Worm (Caenorhabditis elegans) whole organism, L3 larva: ENCODE measurements around the gene F48E8.4.

ENCODE experiments used
- R02D3.7 ChIP-seq: fragments of 150-350 bp; optimal IDR thresholded peaks from 2 replicates; lab custom pipeline; 2014; ENCODE audit warnings: missing biosample characterization, missing genetic modification characterization
- ZK546.5 ChIP-seq: sonication (generic microtip); optimal IDR thresholded peaks from 2 replicates; lab custom pipeline; 2017; ENCODE audit warnings: missing biosample characterization, missing genetic modification characterization
- aly-2 ChIP-seq: fragments of 150-350 bp; optimal IDR thresholded peaks from 2 replicates; lab custom pipeline; 2014; ENCODE audit warnings: missing biosample characterization, missing genetic modification characterization
- ama-1 ChIP-seq: fragments of 150-350 bp; optimal IDR thresholded peaks from 2 replicates; lab custom pipeline; 2018
- ceh-28 ChIP-seq: fragments of 150-350 bp; optimal IDR thresholded peaks from 2 replicates; lab custom pipeline; 2014; ENCODE audit warnings: missing biosample characterization, missing genetic modification reagents, missing genetic modification characterization
- ceh-82 ChIP-seq: fragments of 150-350 bp; optimal IDR thresholded peaks from 2 replicates; lab custom pipeline; 2014; ENCODE audit warnings: missing biosample characterization, missing genetic modification characterization
- ceh-9 ChIP-seq: sonication (generic microtip); optimal IDR thresholded peaks from 2 replicates; lab custom pipeline; 2018; ENCODE audit warnings: missing biosample characterization, missing genetic modification characterization
- daf-12 ChIP-seq: fragments of 150-350 bp; optimal IDR thresholded peaks from 2 replicates; lab custom pipeline; 2014; ENCODE audit warnings: missing biosample characterization, missing genetic modification reagents, missing genetic modification characterization
- egl-27 ChIP-seq: sonication (generic microtip); optimal IDR thresholded peaks from 4 replicates; lab custom pipeline; 2017; ENCODE audit warnings: missing biosample characterization, missing genetic modification reagents, missing genetic modification characterization
- egl-5 ChIP-seq: fragments of 150-350 bp; optimal IDR thresholded peaks from 2 replicates; lab custom pipeline; 2017; ENCODE audit warnings: missing biosample characterization, missing genetic modification reagents, missing genetic modification characterization, inconsistent platforms
- elt-1 ChIP-seq: fragments of 150-350 bp; optimal IDR thresholded peaks from 2 replicates; lab custom pipeline; 2014; ENCODE audit warnings: missing biosample characterization, missing genetic modification characterization
- elt-2 ChIP-seq: sonication (generic microtip); optimal IDR thresholded peaks from 2 replicates; lab custom pipeline; 2016; ENCODE audit warnings: missing genetic modification reagents, mild to moderate bottlenecking, missing genetic modification characterization, missing compliant biosample characterization
- elt-3 ChIP-seq, 3 experiments: fragments of 150-350 bp in 1 of 3; sonication (generic microtip) in 2 of 3; optimal IDR thresholded peaks; 2 replicates in 2 of 3; 4 replicates in 1 of 3; lab custom pipeline; 2014 to 2017; ENCODE audit warnings: missing biosample characterization in 3 of 3, missing genetic modification characterization in 3 of 3
- eor-1 ChIP-seq, 2 experiments: fragments of 150-350 bp; optimal IDR thresholded peaks; 2 replicates each; lab custom pipeline; 2014 to 2018; ENCODE audit warnings: missing biosample characterization in 2 of 2, missing genetic modification characterization in 2 of 2
- fkh-10 ChIP-seq: sonication (generic microtip); optimal IDR thresholded peaks from 2 replicates; lab custom pipeline; 2017; ENCODE audit warnings: missing biosample characterization, missing genetic modification reagents, missing genetic modification characterization
- fkh-2 ChIP-seq: fragments of 150-350 bp; optimal IDR thresholded peaks from 2 replicates; lab custom pipeline; 2014; ENCODE audit warnings: missing biosample characterization, missing genetic modification reagents, missing genetic modification characterization
- fos-1 ChIP-seq: fragments of 150-350 bp; optimal IDR thresholded peaks from 2 replicates; lab custom pipeline; 2014; ENCODE audit warnings: missing biosample characterization, missing genetic modification characterization
- hmg-11 ChIP-seq: sonication (generic microtip); optimal IDR thresholded peaks from 2 replicates; lab custom pipeline; 2016; ENCODE audit warnings: missing genetic modification characterization, missing compliant biosample characterization
- jun-1 ChIP-seq: fragments of 150-350 bp; optimal IDR thresholded peaks from 2 replicates; lab custom pipeline; 2014; ENCODE audit warnings: missing biosample characterization, missing genetic modification reagents, missing genetic modification characterization
- lin-15B ChIP-seq: fragments of 150-350 bp; optimal IDR thresholded peaks from 2 replicates; lab custom pipeline; 2014; ENCODE audit warnings: missing biosample characterization, missing genetic modification characterization
- lin-39 ChIP-seq: fragments of 150-350 bp; optimal IDR thresholded peaks from 2 replicates; lab custom pipeline; 2018; ENCODE audit warnings: missing biosample characterization, missing genetic modification reagents, missing genetic modification characterization
- lsy-12 ChIP-seq: sonication (generic microtip); optimal IDR thresholded peaks from 2 replicates; lab custom pipeline; 2016; ENCODE audit warnings: mild to moderate bottlenecking, missing genetic modification characterization, missing compliant biosample characterization
- mml-1 ChIP-seq: fragments of 150-350 bp; sonication (generic microtip); optimal IDR thresholded peaks from 3 replicates; lab custom pipeline; 2014; ENCODE audit warnings: missing biosample characterization, missing genetic modification characterization
- nfya-1 ChIP-seq: sonication (generic microtip); optimal IDR thresholded peaks from 2 replicates; lab custom pipeline; 2017; ENCODE audit warnings: missing genetic modification characterization, mild to moderate bottlenecking, missing compliant biosample characterization, antibody characterized with exemption, moderate library complexity; ENCODE audit not compliant: insufficient read depth
- nhr-11 ChIP-seq: fragments of 150-350 bp; optimal IDR thresholded peaks from 2 replicates; lab custom pipeline; 2014; ENCODE audit warnings: missing biosample characterization, missing genetic modification characterization
- nhr-12 ChIP-seq: fragments of 150-350 bp; optimal IDR thresholded peaks from 2 replicates; lab custom pipeline; 2014; ENCODE audit warnings: missing biosample characterization, missing genetic modification characterization
- nhr-23 ChIP-seq: fragments of 150-350 bp; optimal IDR thresholded peaks from 2 replicates; lab custom pipeline; 2014; ENCODE audit warnings: missing biosample characterization, missing genetic modification reagents, missing genetic modification characterization
- nhr-237 ChIP-seq: fragments of 150-350 bp; optimal IDR thresholded peaks from 2 replicates; lab custom pipeline; 2014; ENCODE audit warnings: missing biosample characterization, missing genetic modification characterization
- nhr-25 ChIP-seq: sonication (generic microtip); optimal IDR thresholded peaks from 2 replicates; lab custom pipeline; 2017; ENCODE audit warnings: missing biosample characterization, missing genetic modification characterization
- nhr-28 ChIP-seq: fragments of 150-350 bp; optimal IDR thresholded peaks from 2 replicates; lab custom pipeline; 2014; ENCODE audit warnings: missing biosample characterization, missing genetic modification characterization
- nhr-43 ChIP-seq: sonication (generic microtip); optimal IDR thresholded peaks from 2 replicates; lab custom pipeline; 2016; ENCODE audit warnings: mild to moderate bottlenecking, missing genetic modification characterization, missing compliant biosample characterization; ENCODE audit not compliant: poor library complexity, severe bottlenecking
- nhr-67 ChIP-seq: fragments of 150-350 bp; optimal IDR thresholded peaks from 2 replicates; lab custom pipeline; 2014; ENCODE audit warnings: missing biosample characterization, missing genetic modification characterization
- nhr-76 ChIP-seq: fragments of 150-350 bp; sonication (generic microtip); optimal IDR thresholded peaks from 5 replicates; lab custom pipeline; 2014; ENCODE audit warnings: missing biosample characterization, missing genetic modification characterization
- nhr-77 ChIP-seq: fragments of 150-350 bp; optimal IDR thresholded peaks from 2 replicates; lab custom pipeline; 2014; ENCODE audit warnings: missing biosample characterization, missing genetic modification characterization
- pha-4 ChIP-seq: fragments of 150-350 bp; optimal IDR thresholded peaks from 2 replicates; lab custom pipeline; 2014; ENCODE audit warnings: missing biosample characterization, missing genetic modification reagents, missing genetic modification characterization
- pqm-1 ChIP-seq: fragments of 150-350 bp; optimal IDR thresholded peaks from 2 replicates; lab custom pipeline; 2017; ENCODE audit warnings: missing biosample characterization, missing genetic modification characterization, inconsistent platforms
- sea-2 ChIP-seq: fragments of 150-350 bp; sonication (generic microtip); optimal IDR thresholded peaks from 4 replicates; lab custom pipeline; 2014; ENCODE audit warnings: missing biosample characterization, missing genetic modification reagents, missing genetic modification characterization
- skn-1 ChIP-seq: fragments of 150-350 bp; optimal IDR thresholded peaks from 2 replicates; lab custom pipeline; 2014; ENCODE audit warnings: missing biosample characterization, missing genetic modification characterization
- snpc-4 ChIP-seq: fragments of 150-350 bp; optimal IDR thresholded peaks from 2 replicates; lab custom pipeline; 2014; ENCODE audit warnings: missing biosample characterization, missing genetic modification characterization
- tbx-2 ChIP-seq: sonication (generic microtip); optimal IDR thresholded peaks from 2 replicates; lab custom pipeline; 2016; ENCODE audit warnings: mild to moderate bottlenecking, missing genetic modification characterization, missing compliant biosample characterization
- unc-39 ChIP-seq: sonication (generic microtip); optimal IDR thresholded peaks from 4 replicates; lab custom pipeline; 2017; ENCODE audit warnings: missing biosample characterization, missing genetic modification characterization
- unc-62 ChIP-seq: fragments of 150-350 bp; sonication (generic microtip); optimal IDR thresholded peaks from 4 replicates; lab custom pipeline; 2014; ENCODE audit warnings: missing biosample characterization, missing genetic modification reagents, missing genetic modification characterization
- zag-1 ChIP-seq: fragments of 150-350 bp; optimal IDR thresholded peaks from 2 replicates; lab custom pipeline; 2014; ENCODE audit warnings: missing biosample characterization, missing genetic modification characterization
- ztf-11 ChIP-seq: fragments of 150-350 bp; optimal IDR thresholded peaks from 2 replicates; lab custom pipeline; 2014; ENCODE audit warnings: missing biosample characterization, missing genetic modification characterization
- ztf-4 ChIP-seq: fragments of 150-350 bp; optimal IDR thresholded peaks from 2 replicates; lab custom pipeline; 2014; ENCODE audit warnings: missing biosample characterization, missing genetic modification characterization

The F48E8.4 gene

DNA sequence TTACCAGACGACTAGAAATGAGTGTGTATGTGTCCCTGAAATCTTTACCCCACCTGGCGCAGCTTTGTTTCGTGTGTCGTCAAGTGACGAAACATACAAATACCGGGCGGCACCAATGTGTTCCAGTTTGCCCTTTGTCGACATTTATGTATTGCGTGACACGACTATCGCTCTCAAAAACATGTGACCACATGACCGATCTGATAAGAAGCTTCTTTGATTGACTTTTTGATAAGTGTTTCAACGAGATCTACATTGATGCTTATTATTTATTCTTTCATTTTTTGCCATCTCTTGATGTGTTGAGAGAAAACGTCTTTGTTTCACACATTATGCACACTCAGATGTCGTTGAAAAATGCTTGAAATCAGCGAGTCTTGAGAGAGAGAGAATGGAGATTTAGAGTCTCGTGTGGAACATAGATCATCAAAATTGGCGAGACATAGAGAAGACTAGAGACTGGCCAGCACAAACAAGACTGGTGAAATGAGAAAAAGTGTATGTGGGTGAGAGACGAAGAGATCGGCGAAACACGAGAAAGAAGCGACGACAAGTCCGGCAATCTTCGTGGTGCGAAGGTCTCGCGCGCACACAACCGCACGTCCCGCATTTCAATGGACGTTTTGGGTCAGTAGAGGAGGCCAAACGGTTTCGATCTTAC lies 49.7 kb downstream of the F48E8.4 start (continued):
- TF ChIP-seq nhr-25 (tag; lab: Kevin White, UChicago) = peak; percentile 63
- no peak for TF ChIP-seq sea-2
- TF ChIP-seq elt-3 (tag; optimal IDR thresholded peaks at IDR 0.05; lab: Kevin White, UChicago) = no peak

DNA sequence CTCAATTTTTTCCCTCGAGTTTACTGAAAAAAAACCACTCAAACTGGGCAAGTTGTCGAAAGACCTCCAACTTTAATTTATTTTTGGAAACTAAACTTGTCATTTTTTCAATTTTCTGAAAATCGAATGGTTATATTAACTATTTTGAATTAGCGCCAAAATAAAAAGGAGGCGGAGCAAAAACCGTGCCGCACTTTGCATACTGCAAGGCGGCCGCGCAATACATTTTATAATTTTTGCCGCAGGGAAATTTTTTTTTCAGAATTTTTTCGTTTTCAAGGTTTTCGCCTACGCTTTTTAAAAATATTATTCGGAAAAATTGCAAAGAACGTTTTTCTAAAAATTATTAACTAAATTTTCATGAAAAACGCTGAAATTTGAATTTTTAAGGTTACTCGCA lies 50.3 kb downstream of the F48E8.4 start:
- no peak for TF ChIP-seq fkh-2 (tag; lab: Kevin White, UChicago)
- TF ChIP-seq nhr-28 = no peak
- TF ChIP-seq zag-1 (tag; lab: Kevin White, UChicago) = no peak
- no peak for TF ChIP-seq unc-62 (GFP tag; lab: Kevin White, UChicago)
- TF ChIP-seq nhr-237 (tag; lab: Kevin White, UChicago) = no peak
- no peak for TF ChIP-seq pqm-1
- no peak for TF ChIP-seq ZK546.5 (tag; lab: Kevin White, UChicago)
- TF ChIP-seq ceh-9 (tag; lab: Kevin White, UChicago) = no peak
- no peak for TF ChIP-seq pha-4
- no peak for TF ChIP-seq nhr-25 (tag; lab: Kevin White, UChicago)
- TF ChIP-seq nhr-77 = no peak
- TF ChIP-seq nhr-67 (tag; lab: Kevin White, UChicago) = no peak
- no peak for TF ChIP-seq R02D3.7 (tag; lab: Kevin White, UChicago)
- no peak for TF ChIP-seq lsy-12 (tag; lab: Kevin White, UChicago)
- TF ChIP-seq snpc-4 = no peak
- TF ChIP-seq ceh-82 (tag; lab: Kevin White, UChicago) = no peak
- no peak for TF ChIP-seq aly-2
- no peak for TF ChIP-seq eor-1 (tag; optimal IDR thresholded peaks at IDR 0.05; lab: Kevin White, UChicago)
- no peak for TF ChIP-seq fos-1 (tag; lab: Kevin White, UChicago)

- no peak for TF ChIP-seq ceh-9 (tag; lab: Kevin White, UChicago)
- peak; percentile 44 for TF ChIP-seq ztf-4
- TF ChIP-seq daf-12 (tag; lab: Kevin White, UChicago) = no peak
- TF ChIP-seq lin-15B = peak; percentile 25
- TF ChIP-seq elt-3 (tag; optimal IDR thresholded peaks at IDR 0.05; lab: Kevin White, UChicago) = peak in 1 of 3 experiments; percentile 38
- no peak for TF ChIP-seq elt-1 (tag; lab: Kevin White, UChicago)
- TF ChIP-seq egl-5 (tag; lab: Kevin White, UChicago) = peak; percentile 12
- no peak for TF ChIP-seq nhr-28
- no peak for TF ChIP-seq nhr-11
- peak; percentile 45 for TF ChIP-seq nhr-23 (tag; lab: Kevin White, UChicago)
- peak; percentile 98 for TF ChIP-seq ama-1 (lab: Kevin White, UChicago)
- TF ChIP-seq skn-1 = peak; percentile 15
- peak; percentile 77 for TF ChIP-seq jun-1 (tag; lab: Kevin White, UChicago)
- peak; percentile 56 for TF ChIP-seq elt-2 (tag; lab: Kevin White, UChicago)
- no peak for TF ChIP-seq egl-27 (tag; lab: Kevin White, UChicago)
- peak; percentile 29 for TF ChIP-seq fkh-10 (GFP tag; lab: Kevin White, UChicago)
- peak; percentile 70 for TF ChIP-seq nfya-1
- peak; percentile 56 for TF ChIP-seq snpc-4
- TF ChIP-seq sea-2 = no peak
- no peak for TF ChIP-seq nhr-12 (tag; lab: Kevin White, UChicago)
- TF ChIP-seq nhr-237 (tag; lab: Kevin White, UChicago) = no peak
- TF ChIP-seq nhr-25 (tag; lab: Kevin White, UChicago) = peak; percentile 90
- peak; percentile 40 for TF ChIP-seq lsy-12 (tag; lab: Kevin White, UChicago)
- TF ChIP-seq lin-39 (tag; lab: Kevin White, UChicago) = peak; percentile 4
- TF ChIP-seq hmg-11 = peak; percentile 28
- TF ChIP-seq nhr-67 (tag; lab: Kevin White, UChicago) = no peak
- no peak for TF ChIP-seq nhr-76 (tag; lab: Kevin White, UChicago)
- TF ChIP-seq ceh-28 (tag; lab: Kevin White, UChicago) = peak; percentile 56
- peak; percentile 28 for TF ChIP-seq nhr-43 (tag; lab: Kevin White, UChicago)
- TF ChIP-seq unc-39 = no peak
- no peak for TF ChIP-seq mml-1 (tag; lab: Kevin White, UChicago)
- no peak for TF ChIP-seq ZK546.5 (tag; lab: Kevin White, UChicago)
- TF ChIP-seq eor-1 (tag; optimal IDR thresholded peaks at IDR 0.05; lab: Kevin White, UChicago) = no peak
- TF ChIP-seq ceh-82 (tag; lab: Kevin White, UChicago) = no peak
- TF ChIP-seq pqm-1 = peak; percentile 34
- no peak for TF ChIP-seq tbx-2 (tag; lab: Kevin White, UChicago)
- no peak for TF ChIP-seq ztf-11
These were observed 50.8 kb downstream of the F48E8.4 start for ce11 chrIII:5504164-5504563.
